Worm (Caenorhabditis elegans) whole organism, L3 larva: ENCODE data around the gene F53C3.11.
A peak's percentile ranks its signal among the peaks of the same experiment; 100 is the strongest.

Source experiments
- R02D3.7 ChIP-seq: fragments of 150-350 bp; optimal IDR thresholded peaks from 2 replicates; lab custom pipeline; 2014; ENCODE audit warnings: missing biosample characterization, missing genetic modification characterization
- aly-2 ChIP-seq: fragments of 150-350 bp; optimal IDR thresholded peaks from 2 replicates; lab custom pipeline; 2014; ENCODE audit warnings: missing biosample characterization, missing genetic modification characterization
- ama-1 ChIP-seq: fragments of 150-350 bp; optimal IDR thresholded peaks from 2 replicates; lab custom pipeline; 2018
- ceh-16 ChIP-seq: sonication (generic microtip); optimal IDR thresholded peaks from 2 replicates; lab custom pipeline; 2017; ENCODE audit warnings: missing biosample characterization, missing genetic modification characterization
- ceh-28 ChIP-seq: fragments of 150-350 bp; optimal IDR thresholded peaks from 2 replicates; lab custom pipeline; 2014; ENCODE audit warnings: missing biosample characterization, missing genetic modification reagents, missing genetic modification characterization
- ceh-9 ChIP-seq: sonication (generic microtip); optimal IDR thresholded peaks from 2 replicates; lab custom pipeline; 2018; ENCODE audit warnings: missing biosample characterization, missing genetic modification characterization
- daf-12 ChIP-seq: fragments of 150-350 bp; optimal IDR thresholded peaks from 2 replicates; lab custom pipeline; 2014; ENCODE audit warnings: missing biosample characterization, missing genetic modification reagents, missing genetic modification characterization
- egl-27 ChIP-seq: sonication (generic microtip); optimal IDR thresholded peaks from 4 replicates; lab custom pipeline; 2017; ENCODE audit warnings: missing biosample characterization, missing genetic modification reagents, missing genetic modification characterization
- egl-5 ChIP-seq: fragments of 150-350 bp; optimal IDR thresholded peaks from 2 replicates; lab custom pipeline; 2017; ENCODE audit warnings: missing biosample characterization, missing genetic modification reagents, missing genetic modification characterization, inconsistent platforms
- elt-1 ChIP-seq: fragments of 150-350 bp; optimal IDR thresholded peaks from 2 replicates; lab custom pipeline; 2014; ENCODE audit warnings: missing biosample characterization, missing genetic modification characterization
- elt-2 ChIP-seq: sonication (generic microtip); optimal IDR thresholded peaks from 2 replicates; lab custom pipeline; 2016; ENCODE audit warnings: missing genetic modification reagents, mild to moderate bottlenecking, missing genetic modification characterization, missing compliant biosample characterization
- elt-3 ChIP-seq, 3 experiments: fragments of 150-350 bp in 1 of 3; sonication (generic microtip) in 2 of 3; optimal IDR thresholded peaks; 2 replicates in 2 of 3; 4 replicates in 1 of 3; lab custom pipeline; 2014 to 2017; ENCODE audit warnings: missing biosample characterization in 3 of 3, missing genetic modification characterization in 3 of 3
- eor-1 ChIP-seq, 2 experiments: fragments of 150-350 bp; optimal IDR thresholded peaks; 2 replicates each; lab custom pipeline; 2014 to 2018; ENCODE audit warnings: missing biosample characterization in 2 of 2, missing genetic modification characterization in 2 of 2
- fkh-2 ChIP-seq: fragments of 150-350 bp; optimal IDR thresholded peaks from 2 replicates; lab custom pipeline; 2014; ENCODE audit warnings: missing biosample characterization, missing genetic modification reagents, missing genetic modification characterization
- hmg-11 ChIP-seq: sonication (generic microtip); optimal IDR thresholded peaks from 2 replicates; lab custom pipeline; 2016; ENCODE audit warnings: missing genetic modification characterization, missing compliant biosample characterization
- jun-1 ChIP-seq: fragments of 150-350 bp; optimal IDR thresholded peaks from 2 replicates; lab custom pipeline; 2014; ENCODE audit warnings: missing biosample characterization, missing genetic modification reagents, missing genetic modification characterization
- lsy-12 ChIP-seq: sonication (generic microtip); optimal IDR thresholded peaks from 2 replicates; lab custom pipeline; 2016; ENCODE audit warnings: mild to moderate bottlenecking, missing genetic modification characterization, missing compliant biosample characterization
- nfya-1 ChIP-seq: sonication (generic microtip); optimal IDR thresholded peaks from 2 replicates; lab custom pipeline; 2017; ENCODE audit warnings: missing genetic modification characterization, mild to moderate bottlenecking, missing compliant biosample characterization, antibody characterized with exemption, moderate library complexity; ENCODE audit not compliant: insufficient read depth
- nhr-12 ChIP-seq: fragments of 150-350 bp; optimal IDR thresholded peaks from 2 replicates; lab custom pipeline; 2014; ENCODE audit warnings: missing biosample characterization, missing genetic modification characterization
- nhr-23 ChIP-seq: fragments of 150-350 bp; optimal IDR thresholded peaks from 2 replicates; lab custom pipeline; 2014; ENCODE audit warnings: missing biosample characterization, missing genetic modification reagents, missing genetic modification characterization
- nhr-237 ChIP-seq: fragments of 150-350 bp; optimal IDR thresholded peaks from 2 replicates; lab custom pipeline; 2014; ENCODE audit warnings: missing biosample characterization, missing genetic modification characterization
- nhr-25 ChIP-seq: sonication (generic microtip); optimal IDR thresholded peaks from 2 replicates; lab custom pipeline; 2017; ENCODE audit warnings: missing biosample characterization, missing genetic modification characterization
- nhr-28 ChIP-seq: fragments of 150-350 bp; optimal IDR thresholded peaks from 2 replicates; lab custom pipeline; 2014; ENCODE audit warnings: missing biosample characterization, missing genetic modification characterization
- nhr-67 ChIP-seq: fragments of 150-350 bp; optimal IDR thresholded peaks from 2 replicates; lab custom pipeline; 2014; ENCODE audit warnings: missing biosample characterization, missing genetic modification characterization
- nhr-77 ChIP-seq: fragments of 150-350 bp; optimal IDR thresholded peaks from 2 replicates; lab custom pipeline; 2014; ENCODE audit warnings: missing biosample characterization, missing genetic modification characterization
- pha-4 ChIP-seq: fragments of 150-350 bp; optimal IDR thresholded peaks from 2 replicates; lab custom pipeline; 2014; ENCODE audit warnings: missing biosample characterization, missing genetic modification reagents, missing genetic modification characterization
- pqm-1 ChIP-seq: fragments of 150-350 bp; optimal IDR thresholded peaks from 2 replicates; lab custom pipeline; 2017; ENCODE audit warnings: missing biosample characterization, missing genetic modification characterization, inconsistent platforms
- sea-2 ChIP-seq: fragments of 150-350 bp; sonication (generic microtip); optimal IDR thresholded peaks from 4 replicates; lab custom pipeline; 2014; ENCODE audit warnings: missing biosample characterization, missing genetic modification reagents, missing genetic modification characterization
- skn-1 ChIP-seq: fragments of 150-350 bp; optimal IDR thresholded peaks from 2 replicates; lab custom pipeline; 2014; ENCODE audit warnings: missing biosample characterization, missing genetic modification characterization
- unc-62 ChIP-seq: fragments of 150-350 bp; sonication (generic microtip); optimal IDR thresholded peaks from 4 replicates; lab custom pipeline; 2014; ENCODE audit warnings: missing biosample characterization, missing genetic modification reagents, missing genetic modification characterization
- zag-1 ChIP-seq: fragments of 150-350 bp; optimal IDR thresholded peaks from 2 replicates; lab custom pipeline; 2014; ENCODE audit warnings: missing biosample characterization, missing genetic modification characterization
- ztf-11 ChIP-seq: fragments of 150-350 bp; optimal IDR thresholded peaks from 2 replicates; lab custom pipeline; 2014; ENCODE audit warnings: missing biosample characterization, missing genetic modification characterization

F53C3.11 gene

ce11 chrII:3906615-3907190 is at the start of gene F53C3.11, which contains the start of gene fbxb-103:
Gene F53C3.11 (minus strand): TSS chrII:3906715.
Gene fbxb-103 (plus strand): TSS chrII:3907140.
- TF ChIP-seq egl-27 (tag; lab: Kevin White, UChicago) (no peak), aly-2 (tag; lab: Kevin White, UChicago) (no peak), elt-2 (tag; lab: Kevin White, UChicago) (no peak)

ce11 chrII:3955938-3956337 is 49.4 kb upstream of the F53C3.11 start:
- TF ChIP-seq egl-5 (tag; lab: Kevin White, UChicago) (peak; percentile 12), nhr-77 (tag; lab: Kevin White, UChicago) (no peak)
- TF ChIP-seq, all 47 proteins: peak for 1

- TF ChIP-seq elt-2 (tag; lab: Kevin White, UChicago) (no peak), nhr-25 (tag; lab: Kevin White, UChicago) (no peak), nhr-67 (no peak), ceh-28 (tag; lab: Kevin White, UChicago) (no peak), elt-1 (peak; percentile 65), nhr-23 (no peak), ceh-9 (tag; lab: Kevin White, UChicago) (no peak), elt-3 (tag; optimal IDR thresholded peaks at IDR 0.05; lab: Kevin White, UChicago) (no peak)
These were observed 48.3 kb upstream of the F53C3.11 start for ce11 chrII:3954838-3955237.

- TF ChIP-seq pha-4 (peak; percentile 20), daf-12 (no peak), nhr-237 (tag; lab: Kevin White, UChicago) (no peak), ceh-28 (tag; lab: Kevin White, UChicago) (peak; percentile 26), sea-2 (GFP tag; lab: Kevin White, UChicago) (no peak), pqm-1 (peak; percentile 46), elt-2 (tag; lab: Kevin White, UChicago) (peak; percentile 91)
These were observed 47.5 kb upstream of the F53C3.11 start for ce11 chrII:3954018-3954417.

- TF ChIP-seq nhr-25 (tag; lab: Kevin White, UChicago): no peak
- TF ChIP-seq jun-1: no peak
- no peak for TF ChIP-seq elt-1
- no peak for TF ChIP-seq ceh-16 (tag; lab: Kevin White, UChicago)
- no peak for TF ChIP-seq skn-1 (tag; lab: Kevin White, UChicago)
- TF ChIP-seq elt-2 (tag; lab: Kevin White, UChicago): peak; percentile 69
- no peak for TF ChIP-seq hmg-11 (tag; lab: Kevin White, UChicago)
- TF ChIP-seq pha-4: peak; percentile 30
- TF ChIP-seq pqm-1: peak; percentile 30
- TF ChIP-seq ceh-28 (tag; lab: Kevin White, UChicago): no peak
- TF ChIP-seq fkh-2 (tag; lab: Kevin White, UChicago): no peak
- peak; percentile 63 for TF ChIP-seq egl-5 (tag; lab: Kevin White, UChicago)
- TF ChIP-seq lsy-12 (tag; lab: Kevin White, UChicago): no peak
- no peak for TF ChIP-seq nhr-23
- TF ChIP-seq nhr-77 (tag; lab: Kevin White, UChicago): no peak
- no peak for TF ChIP-seq nhr-28
These were observed 46.5 kb upstream of the F53C3.11 start for ce11 chrII:3952967-3953366.

- no peak for TF ChIP-seq R02D3.7 (tag; lab: Kevin White, UChicago)
- no peak for TF ChIP-seq ztf-11 (tag; lab: Kevin White, UChicago)
- TF ChIP-seq aly-2 (tag; lab: Kevin White, UChicago): no peak
- no peak for TF ChIP-seq nhr-12
- TF ChIP-seq zag-1 (tag; lab: Kevin White, UChicago): no peak
- TF ChIP-seq nfya-1 (tag; lab: Kevin White, UChicago): no peak
- TF ChIP-seq ama-1: no peak
- TF ChIP-seq nhr-23: no peak
- TF ChIP-seq, all 47 proteins: peak for 0
These were observed 45.9 kb upstream of the F53C3.11 start for ce11 chrII:3952368-3952767.

- TF ChIP-seq pha-4 (peak; percentile 72), ceh-9 (tag; lab: Kevin White, UChicago) (no peak), nhr-237 (tag; lab: Kevin White, UChicago) (no peak), eor-1 (tag; optimal IDR thresholded peaks at IDR 0.05; lab: Kevin White, UChicago) (no peak), unc-62 (GFP tag; lab: Kevin White, UChicago) (no peak), nhr-25 (tag; lab: Kevin White, UChicago) (peak; percentile 54), nhr-23 (peak; percentile 62), elt-1 (peak; percentile 55), nfya-1 (tag; lab: Kevin White, UChicago) (peak; percentile 40), skn-1 (tag; lab: Kevin White, UChicago) (no peak)
- TF ChIP-seq, all 47 proteins: peak for 5
These were observed 44.8 kb upstream of the F53C3.11 start for ce11 chrII:3951354-3951753.
